Fruit fly (Drosophila melanogaster) whole organism, embryonic: ENCODE results near the gene CG7304.

Experiments used
- Atf6 ChIP-seq: fragments of 200-800 bp; sonication (Bioruptor generic); IDR thresholded peaks from 2 replicates; pipeline ENCODE4 v1.3.6; 2022; ENCODE audit warnings: missing biosample characterization, missing genetic modification characterization
- Bteb2 ChIP-seq: fragments of 200-800 bp; sonication (Bioruptor generic); optimal IDR thresholded peaks from 2 replicates; lab custom pipeline; 2016; ENCODE audit warnings: missing biosample characterization, missing genetic modification characterization
- CG1024 ChIP-seq: fragments of 200-800 bp; sonication (Bioruptor generic); IDR thresholded peaks from 2 replicates; pipeline ENCODE4 v1.3.6; 2022; ENCODE audit warnings: missing biosample characterization, missing genetic modification characterization
- CG10565 ChIP-seq: fragments of 200-800 bp; sonication (Bioruptor generic); optimal IDR thresholded peaks from 3 replicates; lab custom pipeline; 2016; ENCODE audit warnings: missing biosample characterization, mild to moderate bottlenecking, missing genetic modification characterization
- CG12219 ChIP-seq: fragments of 200-800 bp; sonication (Bioruptor generic); optimal IDR thresholded peaks from 3 replicates; lab custom pipeline; 2018; ENCODE audit warnings: missing biosample characterization, mild to moderate bottlenecking, missing genetic modification characterization
- CG13123 ChIP-seq: fragments of 200-800 bp; sonication (Bioruptor generic); optimal IDR thresholded peaks from 2 replicates; lab custom pipeline; 2016; ENCODE audit warnings: missing biosample characterization, missing genetic modification characterization
- CG13624 ChIP-seq: fragments of 200-800 bp; sonication (Bioruptor generic); optimal IDR thresholded peaks from 2 replicates; lab custom pipeline; 2016; ENCODE audit warnings: missing biosample characterization, missing genetic modification characterization
- CG13775 ChIP-seq: fragments of 200-800 bp; sonication (Bioruptor generic); optimal IDR thresholded peaks from 3 replicates; lab custom pipeline; 2017; ENCODE audit warnings: missing biosample characterization, mild to moderate bottlenecking, missing genetic modification characterization
- CG14860 ChIP-seq: fragments of 200-800 bp; sonication (Bioruptor generic); IDR thresholded peaks from 3 replicates; pipeline ENCODE4 v1.3.6; 2022; ENCODE audit warnings: missing biosample characterization, missing genetic modification characterization; ENCODE audit not compliant: partially characterized antibody
- CG17328 ChIP-seq: fragments of 200-800 bp; sonication (Bioruptor generic); IDR thresholded peaks from 2 replicates; pipeline ENCODE4 v1.3.6; 2022; ENCODE audit warnings: missing biosample characterization, missing genetic modification characterization
- CG17359 ChIP-seq: fragments of 200-800 bp; sonication (Bioruptor generic); optimal IDR thresholded peaks from 3 replicates; lab custom pipeline; 2018; ENCODE audit warnings: missing biosample characterization, mild to moderate bottlenecking, missing genetic modification characterization, moderate library complexity
- CG17385 ChIP-seq: fragments of 200-800 bp; sonication (Bioruptor generic); optimal IDR thresholded peaks from 3 replicates; lab custom pipeline; 2018; ENCODE audit warnings: missing biosample characterization, mild to moderate bottlenecking, missing genetic modification characterization
- CG17612 ChIP-seq: fragments of 200-800 bp; sonication (Bioruptor generic); IDR thresholded peaks from 2 replicates; pipeline ENCODE4 v1.3.6; 2022; ENCODE audit warnings: missing biosample characterization, missing genetic modification characterization
- CG2678 ChIP-seq: fragments of 200-800 bp; sonication (Bioruptor generic); optimal IDR thresholded peaks from 3 replicates; lab custom pipeline; 2019; ENCODE audit warnings: missing biosample characterization, mild to moderate bottlenecking, missing genetic modification characterization, moderate library complexity
- CG2875 ChIP-seq: fragments of 200-800 bp; sonication (Bioruptor generic); optimal IDR thresholded peaks from 2 replicates; lab custom pipeline; 2017; ENCODE audit warnings: missing biosample characterization, mild to moderate bottlenecking, missing genetic modification characterization, missing genetic modification reagents
- CG3065 ChIP-seq: fragments of 200-800 bp; sonication (Bioruptor generic); optimal IDR thresholded peaks from 2 replicates; lab custom pipeline; 2016; ENCODE audit warnings: missing biosample characterization, missing genetic modification characterization
- CG32772 ChIP-seq: fragments of 200-800 bp; sonication (Bioruptor generic); IDR thresholded peaks from 2 replicates; pipeline ENCODE4 v1.3.6; 2022; ENCODE audit warnings: missing biosample characterization, missing genetic modification characterization
- CG33213 ChIP-seq: fragments of 200-800 bp; sonication (Bioruptor generic); optimal IDR thresholded peaks from 3 replicates; lab custom pipeline; 2016; ENCODE audit warnings: missing biosample characterization, missing genetic modification characterization
- CG3407 ChIP-seq: fragments of 200-800 bp; sonication (Bioruptor generic); optimal IDR thresholded peaks from 2 replicates; lab custom pipeline; 2018; ENCODE audit warnings: missing biosample characterization, mild to moderate bottlenecking, missing genetic modification characterization
- CG3847 ChIP-seq: fragments of 200-800 bp; sonication (Bioruptor generic); IDR thresholded peaks from 2 replicates; pipeline ENCODE4 v1.3.6; 2022; ENCODE audit warnings: missing biosample characterization, missing genetic modification characterization
- CG4424 ChIP-seq: fragments of 200-800 bp; sonication (Bioruptor generic); optimal IDR thresholded peaks from 3 replicates; lab custom pipeline; 2016; ENCODE audit warnings: missing biosample characterization, missing genetic modification characterization
- CG4617 ChIP-seq: fragments of 200-800 bp; sonication (Bioruptor generic); optimal IDR thresholded peaks from 3 replicates; lab custom pipeline; 2016; ENCODE audit warnings: missing biosample characterization, missing genetic modification characterization, borderline replicate concordance
- CG4730 ChIP-seq: fragments of 200-800 bp; sonication (Bioruptor generic); IDR thresholded peaks from 2 replicates; pipeline ENCODE4 v1.3.6; 2022; ENCODE audit warnings: missing biosample characterization, missing genetic modification characterization
- CG4820 ChIP-seq: fragments of 200-800 bp; sonication (Bioruptor generic); optimal IDR thresholded peaks from 3 replicates; lab custom pipeline; 2016; ENCODE audit warnings: missing biosample characterization, missing genetic modification characterization
- CG7786 ChIP-seq: fragments of 200-800 bp; sonication (Bioruptor generic); optimal IDR thresholded peaks from 2 replicates; lab custom pipeline; 2016; ENCODE audit warnings: missing biosample characterization, missing genetic modification characterization
- CG7987 ChIP-seq: fragments of 200-800 bp; sonication (Bioruptor generic); optimal IDR thresholded peaks from 2 replicates; lab custom pipeline; 2018; ENCODE audit warnings: missing biosample characterization, mild to moderate bottlenecking, missing genetic modification characterization, moderate library complexity
- CG8359 ChIP-seq: fragments of 200-800 bp; sonication (Bioruptor generic); optimal IDR thresholded peaks from 2 replicates; lab custom pipeline; 2017; ENCODE audit warnings: missing biosample characterization, mild to moderate bottlenecking, missing genetic modification characterization, borderline replicate concordance
- Fer1 ChIP-seq: fragments of 200-800 bp; sonication (Bioruptor generic); optimal IDR thresholded peaks from 2 replicates; lab custom pipeline; 2017; ENCODE audit warnings: missing biosample characterization, mild to moderate bottlenecking, missing genetic modification characterization
- HLH54F ChIP-seq: fragments of 200-800 bp; sonication (Bioruptor generic); optimal IDR thresholded peaks from 3 replicates; lab custom pipeline; 2016; ENCODE audit warnings: missing biosample characterization, missing genetic modification characterization
- Mrtf ChIP-seq: fragments of 200-800 bp; sonication (Bioruptor generic); IDR thresholded peaks from 3 replicates; pipeline ENCODE4 v1.3.6; 2022; ENCODE audit warnings: missing biosample characterization, missing genetic modification characterization
- Nf-YC ChIP-seq: fragments of 200-800 bp; optimal IDR thresholded peaks from 3 replicates; lab custom pipeline; 2019; ENCODE audit warnings: missing biosample characterization, mild to moderate bottlenecking, missing genetic modification characterization, moderate library complexity
- Optix ChIP-seq: fragments of 200-800 bp; sonication (Bioruptor generic); IDR thresholded peaks from 3 replicates; pipeline ENCODE4 v1.3.6; 2022; ENCODE audit warnings: missing biosample characterization, missing genetic modification characterization
- Ptx1 ChIP-seq: fragments of 200-800 bp; sonication (Bioruptor generic); IDR thresholded peaks from 2 replicates; pipeline ENCODE4 v1.3.6; 2022; ENCODE audit warnings: missing biosample characterization, missing genetic modification characterization
- Six4 ChIP-seq: fragments of 200-800 bp; sonication (Bioruptor generic); optimal IDR thresholded peaks from 2 replicates; lab custom pipeline; 2016; ENCODE audit warnings: missing biosample characterization, missing genetic modification characterization
- Trl ChIP-seq, 3 experiments: fragments of >200 bp in 2 of 3; fragments of 200-800 bp in 1 of 3; sonication (Bioruptor generic) in 1 of 3; optimal IDR thresholded peaks; 2 replicates in 1 of 3; 3 replicates in 2 of 3; lab custom pipeline; 2016 to 2017; ENCODE audit warnings: missing biosample characterization in 1 of 3, missing genetic modification characterization in 1 of 3
- Xbp1 ChIP-seq: fragments of 200-800 bp; sonication (Bioruptor generic); optimal IDR thresholded peaks from 3 replicates; lab custom pipeline; 2016; ENCODE audit warnings: missing biosample characterization, mild to moderate bottlenecking, missing genetic modification characterization
- ap ChIP-seq: fragments of 200-800 bp; sonication (Bioruptor generic); IDR thresholded peaks from 2 replicates; pipeline ENCODE4 v1.3.6; 2022; ENCODE audit warnings: missing biosample characterization, missing genetic modification characterization
- bbx ChIP-seq: fragments of 200-800 bp; sonication (Bioruptor generic); IDR thresholded peaks from 2 replicates; pipeline ENCODE4 v1.3.6; 2022; ENCODE audit warnings: missing biosample characterization, missing genetic modification characterization; ENCODE audit not compliant: partially characterized antibody
- chif ChIP-seq, 2 experiments: fragments of 200-800 bp; sonication (Bioruptor generic); optimal IDR thresholded peaks; 3 replicates each; lab custom pipeline; 2016; ENCODE audit warnings: missing biosample characterization in 2 of 2, missing genetic modification characterization in 2 of 2
- corto ChIP-seq: fragments of 200-800 bp; sonication (Bioruptor generic); optimal IDR thresholded peaks from 2 replicates; lab custom pipeline; 2016; ENCODE audit warnings: missing biosample characterization, mild to moderate bottlenecking, missing genetic modification characterization, moderate library complexity
- jigr1 ChIP-seq: fragments of 200-800 bp; sonication (Bioruptor generic); IDR thresholded peaks from 3 replicates; pipeline ENCODE4 v1.3.6; 2022; ENCODE audit warnings: missing biosample characterization, missing genetic modification characterization
- mam ChIP-seq: fragments of 200-800 bp; sonication (Bioruptor generic); optimal IDR thresholded peaks from 3 replicates; lab custom pipeline; 2016; ENCODE audit warnings: missing biosample characterization, missing genetic modification characterization
- nau ChIP-seq: fragments of 200-800 bp; sonication (Bioruptor generic); optimal IDR thresholded peaks from 3 replicates; lab custom pipeline; 2017; ENCODE audit warnings: missing biosample characterization, mild to moderate bottlenecking, missing genetic modification characterization, missing genetic modification reagents
- sd ChIP-seq: fragments of 200-800 bp; sonication (Bioruptor generic); optimal IDR thresholded peaks from 3 replicates; lab custom pipeline; 2018; ENCODE audit warnings: missing biosample characterization, mild to moderate bottlenecking, missing genetic modification characterization, moderate library complexity
- sr ChIP-seq: fragments of 200-800 bp; sonication (Bioruptor generic); IDR thresholded peaks from 3 replicates; pipeline ENCODE4 v1.3.6; 2022; ENCODE audit warnings: missing biosample characterization, missing genetic modification characterization
- stc ChIP-seq: fragments of 200-800 bp; sonication (Bioruptor generic); IDR thresholded peaks from 2 replicates; pipeline ENCODE4 v1.3.6; 2022; ENCODE audit warnings: missing biosample characterization, missing genetic modification characterization
- sug ChIP-seq: fragments of 200-800 bp; optimal IDR thresholded peaks from 2 replicates; lab custom pipeline; 2019; ENCODE audit warnings: missing biosample characterization, mild to moderate bottlenecking, missing genetic modification characterization, moderate library complexity
- tap ChIP-seq: fragments of 200-800 bp; optimal IDR thresholded peaks from 3 replicates; lab custom pipeline; 2019; ENCODE audit warnings: missing biosample characterization, mild to moderate bottlenecking, missing genetic modification characterization, moderate library complexity
- trh ChIP-seq: fragments of 200-800 bp; sonication (Bioruptor generic); optimal IDR thresholded peaks from 2 replicates; lab custom pipeline; 2016; ENCODE audit warnings: missing biosample characterization, missing genetic modification characterization
- vnd ChIP-seq: fragments of 200-800 bp; sonication (Bioruptor generic); IDR thresholded peaks from 3 replicates; pipeline ENCODE4 v1.3.6; 2022; ENCODE audit warnings: missing biosample characterization, missing genetic modification characterization; ENCODE audit not compliant: partially characterized antibody

CG7304 gene

DNA sequence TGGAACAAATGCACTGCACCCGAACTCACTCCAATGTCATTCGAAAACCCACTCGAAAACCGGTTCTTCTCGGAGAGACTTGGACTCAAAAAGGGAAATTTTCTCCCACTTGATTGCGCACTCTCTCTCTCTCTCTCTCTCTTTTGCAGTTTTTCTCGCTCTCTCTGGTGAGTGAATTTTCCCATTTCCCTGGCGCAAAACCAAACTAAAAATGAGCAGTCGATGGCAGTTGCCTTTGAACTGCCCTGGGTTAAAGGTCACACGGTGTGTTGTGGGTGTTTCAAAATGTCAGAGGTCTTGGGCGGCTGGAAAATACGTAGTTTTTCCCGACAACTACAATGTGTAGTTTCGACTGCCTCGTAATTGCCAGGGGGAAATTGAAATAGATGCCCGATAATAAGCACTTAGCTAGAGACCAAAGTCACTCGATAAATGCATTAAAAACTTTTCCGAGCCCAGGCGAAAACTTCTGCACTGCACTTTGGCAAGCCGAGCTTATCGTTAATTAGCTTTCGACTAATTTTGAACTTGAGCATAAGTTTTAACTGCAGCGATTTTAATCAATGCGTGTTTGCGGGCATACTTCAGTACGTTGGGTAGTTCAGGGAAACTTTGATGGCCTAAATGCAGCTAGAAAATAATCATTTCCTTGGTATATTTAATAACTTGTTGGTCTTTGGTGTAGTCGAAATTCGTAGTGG is 49.9 kb downstream of the CG7304 start (continued):
- TF ChIP-seq Optix (GFP tag; lab: Robert Waterston, UW) (no peak; the same call in 2 of the 3 replicates), CG33213 (GFP tag; lab: Kevin White, UChicago) (no peak), CG3847 (no peak), Nf-YC (tag; lab: Kevin White, UChicago) (no peak), sd (tag; lab: Kevin White, UChicago) (no peak), nau (GFP tag; lab: Kevin White, UChicago) (no peak), Trl (optimal IDR thresholded peaks at IDR 0.05; lab: Kevin White, UChicago) (peak; percentile 99), Trl (GFP tag; optimal IDR thresholded peaks at IDR 0.05; lab: Kevin White, UChicago) (peak; percentile 76), CG7786 (no peak), bbx (peak; percentile 63; the same call in 1 of the 2 replicates), Six4 (GFP tag; lab: Kevin White, UChicago) (no peak), CG17612 (GFP tag; lab: Robert Waterston, UW) (no peak), CG13624 (GFP tag; lab: Kevin White, UChicago) (no peak), CG3065 (no peak), mam (GFP tag; lab: Kevin White, UChicago) (no peak), Ptx1 (GFP tag; lab: Robert Waterston, UW) (no peak), Bteb2 (no peak), Mrtf (no peak), CG4424 (GFP tag; lab: Kevin White, UChicago) (no peak), CG1024 (GFP tag; lab: Robert Waterston, UW) (0 out of 2 replicates have a peak, but pooled peaks have one; percentile 7), HLH54F (no peak), tap (no peak), jigr1 (GFP tag; lab: Robert Waterston, UW) (no peak), CG7987 (GFP tag; lab: Kevin White, UChicago) (no peak), CG17328 (GFP tag; lab: Robert Waterston, UW) (no peak; the same call in 1 of the 2 replicates), CG8359 (GFP tag; lab: Kevin White, UChicago) (no peak), ap (GFP tag; lab: Robert Waterston, UW) (no peak), CG13123 (GFP tag; lab: Kevin White, UChicago) (no peak), CG13775 (GFP tag; lab: Kevin White, UChicago) (no peak), corto (GFP tag; lab: Kevin White, UChicago) (no peak), stc (GFP tag; lab: Robert Waterston, UW) (no peak; the same call in 1 of the 2 replicates), Xbp1 (GFP tag; lab: Kevin White, UChicago) (no peak), CG17385 (GFP tag; lab: Kevin White, UChicago) (peak; percentile 26), chif (GFP tag; optimal IDR thresholded peaks at IDR 0.05; lab: Kevin White, UChicago) (peak in 1 of 2 experiments; percentile 29), trh (GFP tag; lab: Kevin White, UChicago) (no peak), CG2678 (tag; lab: Kevin White, UChicago) (peak; percentile 0), Fer1 (GFP tag; lab: Kevin White, UChicago) (no peak), CG10565 (GFP tag; lab: Kevin White, UChicago) (no peak), CG4617 (GFP tag; lab: Kevin White, UChicago) (no peak), CG4820 (GFP tag; lab: Kevin White, UChicago) (no peak), CG2875 (GFP tag; lab: Kevin White, UChicago) (no peak), CG12219 (peak; percentile 13), CG14860 (GFP tag; lab: Robert Waterston, UW) (no peak), sug (tag; lab: Kevin White, UChicago) (no peak), CG17359 (tag; lab: Kevin White, UChicago) (peak; percentile 1), vnd (GFP tag; lab: Robert Waterston, UW) (no peak), Atf6 (GFP tag; lab: Robert Waterston, UW) (no peak), CG3407 (no peak), sr (GFP tag; lab: Robert Waterston, UW) (0 out of 3 replicates have a peak, but pooled peaks have one; percentile 43), CG32772 (no peak), CG4730 (GFP tag; lab: Robert Waterston, UW) (no peak)
